Fruit fly (Drosophila melanogaster) whole organism, embryonic: ENCODE measurements around the gene ImpL1.

Source experiments
- ATbp ChIP-seq: fragments of 200-800 bp; sonication (Bioruptor generic); optimal IDR thresholded peaks from 2 replicates; lab custom pipeline; 2017; ENCODE audit warnings: missing biosample characterization, mild to moderate bottlenecking, missing genetic modification characterization, missing genetic modification reagents
- Atf-2 ChIP-seq: fragments of 200-800 bp; sonication (Bioruptor generic); optimal IDR thresholded peaks from 2 replicates; lab custom pipeline; 2016; ENCODE audit warnings: missing biosample characterization, missing genetic modification characterization
- CG10274 ChIP-seq: fragments of 200-800 bp; sonication (Bioruptor generic); optimal IDR thresholded peaks from 3 replicates; lab custom pipeline; 2017; ENCODE audit warnings: missing biosample characterization, mild to moderate bottlenecking, missing genetic modification characterization
- CG12236 ChIP-seq: fragments of 200-800 bp; sonication (Bioruptor generic); optimal IDR thresholded peaks from 2 replicates; lab custom pipeline; 2016; ENCODE audit warnings: missing biosample characterization, missing genetic modification characterization
- CG13296 ChIP-seq: fragments of 200-800 bp; sonication (Bioruptor generic); optimal IDR thresholded peaks from 3 replicates; lab custom pipeline; 2018; ENCODE audit warnings: missing biosample characterization, mild to moderate bottlenecking, missing genetic modification characterization
- CG14014 ChIP-seq: fragments of 200-800 bp; sonication (Bioruptor generic); IDR thresholded peaks from 2 replicates; pipeline ENCODE4 v1.3.6; 2022; ENCODE audit warnings: missing biosample characterization, missing genetic modification characterization
- CG14050 ChIP-seq: fragments of 200-800 bp; sonication (Bioruptor generic); IDR thresholded peaks from 3 replicates; pipeline ENCODE4 v1.3.6; 2022; ENCODE audit warnings: missing biosample characterization, missing genetic modification characterization
- CG14667 ChIP-seq: fragments of 200-800 bp; sonication (Bioruptor generic); IDR thresholded peaks from 2 replicates; pipeline ENCODE4 v1.3.6; 2022; ENCODE audit warnings: missing biosample characterization, missing genetic modification characterization
- CG14710 ChIP-seq: fragments of 200-800 bp; sonication (Bioruptor generic); optimal IDR thresholded peaks from 3 replicates; lab custom pipeline; 2019; ENCODE audit warnings: missing biosample characterization, mild to moderate bottlenecking, missing genetic modification characterization, moderate library complexity
- CG14965 ChIP-seq: fragments of 200-800 bp; sonication (Bioruptor generic); optimal IDR thresholded peaks from 2 replicates; lab custom pipeline; 2016; ENCODE audit warnings: missing biosample characterization, missing genetic modification characterization, borderline replicate concordance
- CG15479 ChIP-seq: fragments of 200-800 bp; sonication (Bioruptor generic); optimal IDR thresholded peaks from 3 replicates; lab custom pipeline; 2019; ENCODE audit warnings: missing biosample characterization, mild to moderate bottlenecking, missing genetic modification characterization, moderate library complexity
- CG16779 ChIP-seq: fragments of 200-800 bp; sonication (Bioruptor generic); IDR thresholded peaks from 2 replicates; pipeline ENCODE4 v1.3.6; 2022; ENCODE audit warnings: missing biosample characterization, missing genetic modification characterization
- CG17829 ChIP-seq: fragments of 200-800 bp; optimal IDR thresholded peaks from 2 replicates; lab custom pipeline; 2019; ENCODE audit warnings: missing biosample characterization, mild to moderate bottlenecking, missing genetic modification characterization, moderate library complexity
- CG2875 ChIP-seq: fragments of 200-800 bp; sonication (Bioruptor generic); optimal IDR thresholded peaks from 2 replicates; lab custom pipeline; 2017; ENCODE audit warnings: missing biosample characterization, mild to moderate bottlenecking, missing genetic modification characterization, missing genetic modification reagents
- CG2889 ChIP-seq: fragments of 200-800 bp; sonication (Bioruptor generic); IDR thresholded peaks from 3 replicates; pipeline ENCODE4 v1.3.6; 2022; ENCODE audit warnings: missing biosample characterization, missing genetic modification characterization
- CG3281 ChIP-seq: fragments of 200-800 bp; sonication (Bioruptor generic); optimal IDR thresholded peaks from 3 replicates; lab custom pipeline; 2017; ENCODE audit warnings: missing biosample characterization, mild to moderate bottlenecking, missing genetic modification characterization
- CG6765 ChIP-seq: fragments of 200-800 bp; sonication (Bioruptor generic); optimal IDR thresholded peaks from 3 replicates; lab custom pipeline; 2017; ENCODE audit warnings: missing biosample characterization, mild to moderate bottlenecking, missing genetic modification characterization
- CG8944 ChIP-seq: fragments of 200-800 bp; sonication (Bioruptor generic); optimal IDR thresholded peaks from 3 replicates; lab custom pipeline; 2016; ENCODE audit warnings: missing biosample characterization, missing genetic modification characterization
- D19A ChIP-seq: fragments of 200-800 bp; optimal IDR thresholded peaks from 3 replicates; lab custom pipeline; 2019; ENCODE audit warnings: missing biosample characterization, mild to moderate bottlenecking, missing genetic modification characterization, moderate library complexity
- Dfd ChIP-seq, 2 experiments: fragments of >200 bp; optimal IDR thresholded peaks; 2 replicates each; lab custom pipeline; 2017; ENCODE audit warnings: missing biosample characterization in 2 of 2, missing genetic modification characterization in 2 of 2
- Doc2 ChIP-seq: fragments of 200-800 bp; sonication (Bioruptor generic); IDR thresholded peaks from 2 replicates; pipeline ENCODE4 v1.3.6; 2022; ENCODE audit warnings: missing biosample characterization, missing genetic modification characterization
- Hmr ChIP-seq: fragments of 200-800 bp; sonication (Bioruptor generic); optimal IDR thresholded peaks from 3 replicates; lab custom pipeline; 2017; ENCODE audit warnings: mild to moderate bottlenecking, missing biosample characterization, missing genetic modification reagents, missing genetic modification characterization
- Hr39 ChIP-seq: fragments of >200 bp; optimal IDR thresholded peaks from 2 replicates; lab custom pipeline; 2017
- Poxn ChIP-seq: fragments of 200-800 bp; sonication (Bioruptor generic); IDR thresholded peaks from 2 replicates; pipeline ENCODE4 v1.3.6; 2022; ENCODE audit warnings: missing biosample characterization, missing genetic modification characterization
- Sox102F ChIP-seq: fragments of 200-800 bp; sonication (Bioruptor generic); optimal IDR thresholded peaks from 2 replicates; lab custom pipeline; 2018; ENCODE audit warnings: missing biosample characterization, mild to moderate bottlenecking, missing genetic modification characterization, moderate library complexity
- Spps ChIP-seq: fragments of 200-800 bp; sonication (Bioruptor generic); optimal IDR thresholded peaks from 2 replicates; lab custom pipeline; 2018; ENCODE audit warnings: missing biosample characterization, mild to moderate bottlenecking, missing genetic modification characterization
- bbx ChIP-seq: fragments of 200-800 bp; sonication (Bioruptor generic); IDR thresholded peaks from 2 replicates; pipeline ENCODE4 v1.3.6; 2022; ENCODE audit warnings: missing biosample characterization, missing genetic modification characterization; ENCODE audit not compliant: partially characterized antibody
- bcd ChIP-seq: fragments of 200-800 bp; sonication (Bioruptor generic); optimal IDR thresholded peaks from 2 replicates; lab custom pipeline; 2017; ENCODE audit warnings: missing biosample characterization, mild to moderate bottlenecking, missing genetic modification characterization
- bigmax ChIP-seq: fragments of 200-800 bp; sonication (Bioruptor generic); optimal IDR thresholded peaks from 2 replicates; lab custom pipeline; 2018; ENCODE audit warnings: missing biosample characterization, mild to moderate bottlenecking, missing genetic modification characterization
- caup ChIP-seq: fragments of 200-800 bp; sonication (Bioruptor generic); optimal IDR thresholded peaks from 3 replicates; lab custom pipeline; 2017; ENCODE audit warnings: missing biosample characterization, mild to moderate bottlenecking, missing genetic modification characterization, moderate library complexity; ENCODE audit not compliant: severe bottlenecking
- chn ChIP-seq: fragments of 200-800 bp; sonication (Bioruptor generic); optimal IDR thresholded peaks from 2 replicates; lab custom pipeline; 2016; ENCODE audit warnings: missing biosample characterization, missing genetic modification characterization
- dysf ChIP-seq: fragments of 200-800 bp; sonication (Bioruptor generic); IDR thresholded peaks from 3 replicates; pipeline ENCODE4 v1.3.6; 2022; ENCODE audit warnings: missing biosample characterization, missing genetic modification characterization
- gce ChIP-seq: fragments of 200-800 bp; sonication (Bioruptor generic); IDR thresholded peaks from 3 replicates; pipeline ENCODE4 v1.3.6; 2022; ENCODE audit warnings: missing biosample characterization, missing genetic modification characterization
- gfzf ChIP-seq: fragments of 200-800 bp; sonication (Bioruptor generic); optimal IDR thresholded peaks from 2 replicates; lab custom pipeline; 2016; ENCODE audit warnings: missing biosample characterization, mild to moderate bottlenecking, missing genetic modification characterization, moderate library complexity
- gsb-n ChIP-seq: fragments of 200-800 bp; sonication (Bioruptor generic); optimal IDR thresholded peaks from 3 replicates; lab custom pipeline; 2018; ENCODE audit warnings: missing biosample characterization, mild to moderate bottlenecking, missing genetic modification characterization
- jigr1 ChIP-seq: fragments of 200-800 bp; sonication (Bioruptor generic); IDR thresholded peaks from 3 replicates; pipeline ENCODE4 v1.3.6; 2022; ENCODE audit warnings: missing biosample characterization, missing genetic modification characterization
- maf-S ChIP-seq: fragments of 200-800 bp; sonication (Bioruptor generic); optimal IDR thresholded peaks from 2 replicates; lab custom pipeline; 2016; ENCODE audit warnings: missing biosample characterization, missing genetic modification characterization
- otp ChIP-seq: fragments of 200-800 bp; sonication (Bioruptor generic); IDR thresholded peaks from 3 replicates; pipeline ENCODE4, ENCODE4 v1.3.6; 2022; ENCODE audit warnings: missing biosample characterization, missing genetic modification characterization
- pzg ChIP-seq: fragments of 200-800 bp; sonication (Bioruptor generic); optimal IDR thresholded peaks from 3 replicates; lab custom pipeline; 2018; ENCODE audit warnings: missing biosample characterization, mild to moderate bottlenecking, missing genetic modification characterization, moderate library complexity
- row ChIP-seq: fragments of 200-800 bp; sonication (Bioruptor generic); IDR thresholded peaks from 3 replicates; pipeline ENCODE4 v1.3.6; 2022; ENCODE audit warnings: missing biosample characterization, missing genetic modification characterization
- sc ChIP-seq, 3 experiments: fragments of >200 bp in 2 of 3; fragments of 200-800 bp in 1 of 3; sonication (Bioruptor generic) in 1 of 3; optimal IDR thresholded peaks; 2 replicates in 2 of 3; 3 replicates in 1 of 3; lab custom pipeline; 2017; ENCODE audit warnings: mild to moderate bottlenecking in 1 of 3, missing biosample characterization in 1 of 3, missing genetic modification characterization in 1 of 3, missing genetic modification reagents in 1 of 3
- so ChIP-seq: fragments of 200-800 bp; sonication (Bioruptor generic); IDR thresholded peaks from 3 replicates; pipeline ENCODE4 v1.3.6; 2022; ENCODE audit warnings: missing biosample characterization, missing genetic modification characterization
- tio ChIP-seq: fragments of 200-800 bp; sonication (Bioruptor generic); optimal IDR thresholded peaks from 2 replicates; lab custom pipeline; 2017; ENCODE audit warnings: missing biosample characterization, missing genetic modification characterization, inconsistent platforms
- trem ChIP-seq: fragments of 200-800 bp; optimal IDR thresholded peaks from 3 replicates; lab custom pipeline; 2019; ENCODE audit warnings: missing biosample characterization, mild to moderate bottlenecking, missing genetic modification characterization, moderate library complexity
- ttk ChIP-seq: fragments of 200-800 bp; sonication (Bioruptor generic); IDR thresholded peaks from 2 replicates; pipeline ENCODE4 v2.1.2; 2022; ENCODE audit warnings: missing biosample characterization, missing genetic modification characterization
- tup ChIP-seq: fragments of 200-800 bp; sonication (Bioruptor generic); optimal IDR thresholded peaks from 2 replicates; lab custom pipeline; 2016; ENCODE audit warnings: missing biosample characterization, mild to moderate bottlenecking, missing genetic modification characterization, moderate library complexity
- usp ChIP-seq: fragments of >200 bp; optimal IDR thresholded peaks from 2 replicates; lab custom pipeline; 2017; ENCODE audit warnings: missing biosample characterization, missing genetic modification characterization
- wdn ChIP-seq: fragments of 200-800 bp; sonication (Bioruptor generic); IDR thresholded peaks from 2 replicates; pipeline ENCODE4 v1.3.6; 2022; ENCODE audit warnings: missing biosample characterization, missing genetic modification characterization
- wek ChIP-seq: fragments of 200-800 bp; sonication (Bioruptor generic); optimal IDR thresholded peaks from 3 replicates; lab custom pipeline; 2018; ENCODE audit warnings: missing biosample characterization, mild to moderate bottlenecking, missing genetic modification characterization, moderate library complexity
- zen ChIP-seq: fragments of 200-800 bp; sonication (Bioruptor generic); optimal IDR thresholded peaks from 3 replicates; lab custom pipeline; 2018; ENCODE audit warnings: missing biosample characterization, mild to moderate bottlenecking, missing genetic modification characterization, moderate library complexity

The ImpL1 gene

dm6 chr3L:13356084-13356693, 26.4 kb upstream of the ImpL1 start, which contains the start of gene Nplp2 (continued):
- peak; percentile 5 for TF ChIP-seq CG2875
- peak; percentile 40; the same call in 1 of the 3 replicates for TF ChIP-seq gce
- no peak for TF ChIP-seq CG12236 (GFP tag; lab: Kevin White, UChicago)
- TF ChIP-seq CG8944 (GFP tag; lab: Kevin White, UChicago): no peak
- peak; percentile 42 for TF ChIP-seq CG3281 (GFP tag; lab: Kevin White, UChicago)
- peak; percentile 31 for TF ChIP-seq CG14667
- no peak for TF ChIP-seq CG17829 (tag; lab: Kevin White, UChicago)
- no peak for TF ChIP-seq Atf-2 (GFP tag; lab: Kevin White, UChicago)
- TF ChIP-seq CG10274 (GFP tag; lab: Kevin White, UChicago): no peak
- no peak for TF ChIP-seq wek (GFP tag; lab: Kevin White, UChicago)
- TF ChIP-seq pzg (GFP tag; lab: Kevin White, UChicago): no peak
- TF ChIP-seq zen (tag; lab: Kevin White, UChicago): peak; percentile 11
- TF ChIP-seq dysf (GFP tag; lab: Robert Waterston, UW): peak; percentile 64
- TF ChIP-seq wdn (GFP tag; lab: Robert Waterston, UW): peak; percentile 60; the same call in 1 of the 2 replicates
- TF ChIP-seq Sox102F: peak; percentile 57
- TF ChIP-seq gsb-n (tag; lab: Kevin White, UChicago): peak; percentile 32
- TF ChIP-seq Dfd (GFP tag; optimal IDR thresholded peaks at IDR 0.05; lab: Kevin White, UChicago): no peak
- no peak for TF ChIP-seq bigmax (GFP tag; lab: Kevin White, UChicago)
- peak; percentile 10 for TF ChIP-seq CG13296
- peak; percentile 4 for TF ChIP-seq D19A (tag; lab: Kevin White, UChicago)
- TF ChIP-seq ttk (GFP tag; lab: Robert Waterston, UW): peak; percentile 41; the same call in 1 of the 2 replicates
- TF ChIP-seq CG6765: no peak
- peak; percentile 46; the same call in 1 of the 3 replicates for TF ChIP-seq CG2889 (GFP tag; lab: Robert Waterston, UW)
- no peak for TF ChIP-seq usp (GFP tag; lab: Kevin White, UChicago)
- TF ChIP-seq CG15479 (GFP tag; lab: Kevin White, UChicago): no peak
- TF ChIP-seq sc (optimal IDR thresholded peaks at IDR 0.05; lab: Kevin White, UChicago): no peak
- TF ChIP-seq sc (GFP tag; optimal IDR thresholded peaks at IDR 0.05; lab: Kevin White, UChicago): no peak
- no peak for TF ChIP-seq Spps (tag; lab: Kevin White, UChicago)
- no peak for TF ChIP-seq so (GFP tag; lab: Robert Waterston, UW)
- peak; percentile 19 for TF ChIP-seq caup (GFP tag; lab: Kevin White, UChicago)
- TF ChIP-seq Poxn (GFP tag; lab: Robert Waterston, UW): no peak
- peak; percentile 43 for TF ChIP-seq bcd (GFP tag; lab: Kevin White, UChicago)
- no peak for TF ChIP-seq Hr39 (lab: Kevin White, UChicago)
- TF ChIP-seq gfzf (GFP tag; lab: Kevin White, UChicago): no peak
- TF ChIP-seq otp: peak; percentile 45; the same call in 1 of the 3 replicates
- peak; percentile 26; the same call in 1 of the 3 replicates for TF ChIP-seq CG14050
- peak; percentile 65 for TF ChIP-seq CG14014 (GFP tag; lab: Robert Waterston, UW)
- peak; percentile 83 for TF ChIP-seq row (GFP tag; lab: Robert Waterston, UW)
- no peak for TF ChIP-seq CG14965 (GFP tag; lab: Kevin White, UChicago)
- no peak for TF ChIP-seq chn (GFP tag; lab: Kevin White, UChicago)
- no peak for TF ChIP-seq trem (tag; lab: Kevin White, UChicago)
- TF ChIP-seq ATbp (GFP tag; lab: Kevin White, UChicago): peak; percentile 14
- no peak for TF ChIP-seq tup
- peak; percentile 71 for TF ChIP-seq Hmr (GFP tag; lab: Kevin White, UChicago)
- TF ChIP-seq bbx (GFP tag; lab: Robert Waterston, UW): no peak
- no peak for TF ChIP-seq Doc2 (GFP tag; lab: Robert Waterston, UW)
- no peak for TF ChIP-seq CG14710
- TF ChIP-seq maf-S (GFP tag; lab: Kevin White, UChicago): no peak
- no peak for TF ChIP-seq CG16779 (GFP tag; lab: Robert Waterston, UW)
- TF ChIP-seq tio (GFP tag; lab: Kevin White, UChicago): peak; percentile 44
- TF ChIP-seq jigr1 (GFP tag; lab: Robert Waterston, UW): no peak
